Fruit fly (Drosophila melanogaster) whole organism, embryonic: ENCODE data around the gene UK114.

Source experiments
- Antp ChIP-seq: fragments of 200-800 bp; sonication (Bioruptor generic); optimal IDR thresholded peaks from 3 replicates; lab custom pipeline; 2016; ENCODE audit warnings: missing biosample characterization, missing genetic modification characterization
- Asciz ChIP-seq: fragments of 200-800 bp; sonication (Bioruptor generic); optimal IDR thresholded peaks from 2 replicates; lab custom pipeline; 2017; ENCODE audit warnings: missing biosample characterization, mild to moderate bottlenecking, missing genetic modification characterization, missing genetic modification reagents
- Bdp1 ChIP-seq: fragments of 200-800 bp; sonication (Bioruptor generic); optimal IDR thresholded peaks from 3 replicates; lab custom pipeline; 2016; ENCODE audit warnings: missing biosample characterization, missing genetic modification characterization
- CG10543 ChIP-seq: fragments of 200-800 bp; sonication (Bioruptor generic); optimal IDR thresholded peaks from 3 replicates; lab custom pipeline; 2017; ENCODE audit warnings: missing biosample characterization, mild to moderate bottlenecking, missing genetic modification characterization, moderate library complexity
- CG10654 ChIP-seq: fragments of 200-800 bp; sonication (Bioruptor generic); optimal IDR thresholded peaks from 2 replicates; lab custom pipeline; 2016; ENCODE audit warnings: missing biosample characterization, missing genetic modification characterization
- CG10959 ChIP-seq: fragments of 200-800 bp; sonication (Bioruptor generic); IDR thresholded peaks from 2 replicates; pipeline ENCODE4 v1.3.6; 2022; ENCODE audit warnings: missing biosample characterization, missing genetic modification characterization
- CG12219 ChIP-seq: fragments of 200-800 bp; sonication (Bioruptor generic); optimal IDR thresholded peaks from 3 replicates; lab custom pipeline; 2018; ENCODE audit warnings: missing biosample characterization, mild to moderate bottlenecking, missing genetic modification characterization
- CG12659 ChIP-seq: fragments of 200-800 bp; sonication (Bioruptor generic); optimal IDR thresholded peaks from 3 replicates; lab custom pipeline; 2017; ENCODE audit warnings: mild to moderate bottlenecking, missing biosample characterization, missing genetic modification reagents, missing genetic modification characterization
- CG13624 ChIP-seq: fragments of 200-800 bp; sonication (Bioruptor generic); optimal IDR thresholded peaks from 2 replicates; lab custom pipeline; 2016; ENCODE audit warnings: missing biosample characterization, missing genetic modification characterization
- CG15514 ChIP-seq: fragments of 200-800 bp; sonication (Bioruptor generic); optimal IDR thresholded peaks from 3 replicates; lab custom pipeline; 2017; ENCODE audit warnings: missing biosample characterization, missing genetic modification characterization, mild to moderate bottlenecking, moderate library complexity, missing genetic modification reagents
- CG17385 ChIP-seq: fragments of 200-800 bp; sonication (Bioruptor generic); optimal IDR thresholded peaks from 3 replicates; lab custom pipeline; 2018; ENCODE audit warnings: missing biosample characterization, mild to moderate bottlenecking, missing genetic modification characterization
- CG17912 ChIP-seq: fragments of 200-800 bp; sonication (Bioruptor generic); optimal IDR thresholded peaks from 2 replicates; lab custom pipeline; 2018; ENCODE audit warnings: missing biosample characterization, mild to moderate bottlenecking, missing genetic modification characterization
- CG3065 ChIP-seq: fragments of 200-800 bp; sonication (Bioruptor generic); optimal IDR thresholded peaks from 2 replicates; lab custom pipeline; 2016; ENCODE audit warnings: missing biosample characterization, missing genetic modification characterization
- CG31224 ChIP-seq: fragments of 200-800 bp; sonication (Bioruptor generic); IDR thresholded peaks from 2 replicates; pipeline ENCODE4 v1.3.6; 2022; ENCODE audit warnings: missing biosample characterization, missing genetic modification characterization
- CG33213 ChIP-seq: fragments of 200-800 bp; sonication (Bioruptor generic); optimal IDR thresholded peaks from 3 replicates; lab custom pipeline; 2016; ENCODE audit warnings: missing biosample characterization, missing genetic modification characterization
- CG34376 ChIP-seq: fragments of 200-800 bp; sonication (Bioruptor generic); optimal IDR thresholded peaks from 2 replicates; lab custom pipeline; 2018; ENCODE audit warnings: missing biosample characterization, mild to moderate bottlenecking, missing genetic modification characterization
- CG4328 ChIP-seq: fragments of 200-800 bp; sonication (Bioruptor generic); optimal IDR thresholded peaks from 3 replicates; lab custom pipeline; 2017; ENCODE audit warnings: missing biosample characterization, missing genetic modification reagents, missing genetic modification characterization
- CG4404 ChIP-seq: fragments of 200-800 bp; sonication (Bioruptor generic); IDR thresholded peaks from 2 replicates; pipeline ENCODE4 v1.3.6; 2022; ENCODE audit warnings: missing biosample characterization, missing genetic modification characterization
- CG5953 ChIP-seq: fragments of 200-800 bp; sonication (Bioruptor generic); IDR thresholded peaks from 2 replicates; pipeline ENCODE4 v1.3.6; 2022; ENCODE audit warnings: missing biosample characterization, missing genetic modification characterization
- CG6683 ChIP-seq: fragments of 200-800 bp; sonication (Bioruptor generic); optimal IDR thresholded peaks from 2 replicates; lab custom pipeline; 2017; ENCODE audit warnings: missing biosample characterization, mild to moderate bottlenecking, missing genetic modification characterization, missing genetic modification reagents
- CG6791 ChIP-seq: fragments of 200-800 bp; sonication (Bioruptor generic); IDR thresholded peaks from 3 replicates; pipeline ENCODE4 v1.3.6; 2022; ENCODE audit warnings: missing biosample characterization, missing genetic modification characterization; ENCODE audit not compliant: partially characterized antibody
- Dip2 ChIP-seq: fragments of 200-800 bp; sonication (Bioruptor generic); IDR thresholded peaks from 2 replicates; pipeline ENCODE4 v1.3.6; 2022; ENCODE audit warnings: missing biosample characterization, missing genetic modification characterization
- E2f2 ChIP-seq: fragments of 200-800 bp; sonication (Bioruptor generic); IDR thresholded peaks from 2 replicates; pipeline ENCODE4 v1.3.6; 2022; ENCODE audit warnings: missing biosample characterization, missing genetic modification characterization
- Elba2 ChIP-seq: fragments of 200-800 bp; sonication (Bioruptor generic); optimal IDR thresholded peaks from 3 replicates; lab custom pipeline; 2016; ENCODE audit warnings: missing biosample characterization, missing genetic modification characterization
- GATAe ChIP-seq: fragments of 200-800 bp; sonication (Bioruptor generic); conservative IDR thresholded peaks from 2 replicates; pipeline ENCODE4 v1.3.6; 2022; ENCODE audit warnings: missing biosample characterization, missing genetic modification characterization
- HLH54F ChIP-seq: fragments of 200-800 bp; sonication (Bioruptor generic); optimal IDR thresholded peaks from 3 replicates; lab custom pipeline; 2016; ENCODE audit warnings: missing biosample characterization, missing genetic modification characterization
- Lpt ChIP-seq: fragments of >200 bp; optimal IDR thresholded peaks from 2 replicates; lab custom pipeline; 2018; ENCODE audit warnings: missing biosample characterization, missing genetic modification characterization
- MBD-R2 ChIP-seq: fragments of 200-800 bp; sonication (Bioruptor generic); IDR thresholded peaks from 2 replicates; pipeline ENCODE4 v1.3.6; 2022; ENCODE audit warnings: missing biosample characterization, missing genetic modification characterization
- Meics ChIP-seq: fragments of 200-800 bp; sonication (Bioruptor generic); optimal IDR thresholded peaks from 2 replicates; lab custom pipeline; 2017; ENCODE audit warnings: missing biosample characterization, mild to moderate bottlenecking, missing genetic modification characterization
- Myb ChIP-seq: fragments of 200-800 bp; sonication (Bioruptor generic); optimal IDR thresholded peaks from 2 replicates; lab custom pipeline; 2016; ENCODE audit warnings: missing biosample characterization, missing genetic modification characterization
- Oaz ChIP-seq: fragments of 200-800 bp; sonication (Bioruptor generic); IDR thresholded peaks from 2 replicates; pipeline ENCODE4 v1.3.6; 2022; ENCODE audit warnings: missing biosample characterization, missing genetic modification characterization
- Opbp ChIP-seq: fragments of 200-800 bp; sonication (Bioruptor generic); IDR thresholded peaks from 3 replicates; pipeline ENCODE4 v1.3.6; 2022; ENCODE audit warnings: missing biosample characterization, missing genetic modification characterization; ENCODE audit not compliant: partially characterized antibody
- Side ChIP-seq: fragments of 200-800 bp; sonication (Bioruptor generic); optimal IDR thresholded peaks from 2 replicates; lab custom pipeline; 2016; ENCODE audit warnings: missing biosample characterization, missing genetic modification characterization
- Xrp1 ChIP-seq: fragments of 200-800 bp; sonication (Bioruptor generic); IDR thresholded peaks from 2 replicates; pipeline ENCODE4 v1.3.6; 2022; ENCODE audit warnings: missing biosample characterization, missing genetic modification characterization
- amos ChIP-seq: fragments of 200-800 bp; sonication (Bioruptor generic); IDR thresholded peaks from 2 replicates; pipeline ENCODE4 v1.3.6; 2022; ENCODE audit warnings: missing biosample characterization, missing genetic modification characterization; ENCODE audit not compliant: partially characterized antibody
- az2 ChIP-seq: fragments of 200-800 bp; sonication (Bioruptor generic); optimal IDR thresholded peaks from 3 replicates; lab custom pipeline; 2016; ENCODE audit warnings: missing biosample characterization, missing genetic modification characterization
- bowl ChIP-seq: fragments of 200-800 bp; sonication (Bioruptor generic); IDR thresholded peaks from 2 replicates; pipeline ENCODE4 v1.3.6; 2022; ENCODE audit warnings: missing biosample characterization, missing genetic modification characterization
- bsh ChIP-seq, 2 experiments: fragments of 200-800 bp; sonication (Bioruptor generic); optimal IDR thresholded peaks; 2 replicates each; lab custom pipeline; 2017 to 2018; ENCODE audit warnings: mild to moderate bottlenecking in 2 of 2, missing biosample characterization in 2 of 2, missing genetic modification characterization in 2 of 2, moderate library complexity in 1 of 2
- crol ChIP-seq: fragments of 200-800 bp; sonication (Bioruptor generic); IDR thresholded peaks from 2 replicates; pipeline ENCODE4 v1.3.6; 2022; ENCODE audit warnings: missing biosample characterization, missing genetic modification characterization
- emc ChIP-seq: fragments of 200-800 bp; sonication (Bioruptor generic); optimal IDR thresholded peaks from 2 replicates; lab custom pipeline; 2016; ENCODE audit warnings: missing biosample characterization, missing genetic modification characterization
- hkb ChIP-seq, 2 experiments: fragments of 200-800 bp in 1 of 2; fragments of >200 bp in 1 of 2; sonication (Bioruptor generic) in 1 of 2; IDR thresholded peaks in 1 of 2; optimal IDR thresholded peaks in 1 of 2; 2 replicates each; pipeline versions ENCODE4 v1.3.6 to Lab custom; 2017 to 2022; ENCODE audit warnings: missing biosample characterization in 1 of 2, missing genetic modification characterization in 1 of 2
- insv ChIP-seq, 2 experiments: fragments of 200-800 bp; sonication (Bioruptor generic); optimal IDR thresholded peaks; 3 replicates each; lab custom pipeline; 2016 to 2018; ENCODE audit warnings: missing biosample characterization in 2 of 2, missing genetic modification characterization in 2 of 2
- ken ChIP-seq: fragments of 200-800 bp; sonication (Bioruptor generic); IDR thresholded peaks from 3 replicates; pipeline ENCODE4 v1.3.6; 2022; ENCODE audit warnings: missing biosample characterization, missing genetic modification characterization
- lilli ChIP-seq: fragments of 200-800 bp; sonication (Bioruptor generic); optimal IDR thresholded peaks from 3 replicates; lab custom pipeline; 2016; ENCODE audit warnings: missing biosample characterization, missing genetic modification characterization
- repo ChIP-seq: fragments of 200-800 bp; sonication (Bioruptor generic); optimal IDR thresholded peaks from 2 replicates; lab custom pipeline; 2016; ENCODE audit warnings: missing biosample characterization, missing genetic modification characterization
- ro ChIP-seq: fragments of 200-800 bp; sonication (Bioruptor generic); IDR thresholded peaks from 2 replicates; pipeline ENCODE4 v1.3.6; 2022; ENCODE audit warnings: missing biosample characterization, missing genetic modification characterization
- sens ChIP-seq: fragments of 200-800 bp; sonication (Bioruptor generic); peaks from one replicate; lab custom pipeline; 2016; ENCODE audit warnings: missing biosample characterization, missing genetic modification characterization
- unpg ChIP-seq: fragments of 200-800 bp; sonication (Bioruptor generic); optimal IDR thresholded peaks from 3 replicates; lab custom pipeline; 2018; ENCODE audit warnings: missing biosample characterization, mild to moderate bottlenecking, missing genetic modification characterization, moderate library complexity
- z ChIP-seq: fragments of 200-800 bp; sonication (Bioruptor generic); IDR thresholded peaks from 3 replicates; pipeline ENCODE4 v1.3.6; 2022; ENCODE audit warnings: missing biosample characterization, missing genetic modification characterization

The UK114 gene

DNA sequence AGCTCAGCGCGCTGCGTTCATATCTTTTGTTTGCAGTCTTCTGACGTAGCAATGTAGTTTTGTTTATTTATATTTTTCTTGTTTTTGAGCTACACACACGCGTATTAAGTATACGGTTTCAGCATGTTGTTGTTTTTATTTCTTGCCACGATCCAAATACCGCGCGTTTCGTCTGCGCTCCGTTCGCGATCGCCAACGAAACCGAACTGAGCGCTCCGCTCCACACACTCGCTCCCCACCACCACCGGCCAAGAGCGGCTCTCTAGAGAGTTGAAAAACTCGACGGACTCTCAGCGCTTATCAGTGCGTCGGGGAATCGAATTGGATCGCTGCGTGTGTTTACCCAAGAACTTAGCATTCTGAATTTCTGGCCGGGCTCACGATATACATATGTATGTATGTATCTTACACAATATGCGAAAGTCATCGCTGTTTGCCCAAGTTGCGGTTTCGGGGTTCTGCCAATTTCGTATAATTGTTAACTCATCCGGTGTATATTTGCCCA lies 10.4 kb downstream of the UK114 start, which contains the start of gene yuri (continued):
- no peak for TF ChIP-seq az2
- TF ChIP-seq bowl (GFP tag; lab: Robert Waterston, UW): peak; percentile 71; the same call in 1 of the 2 replicates
- TF ChIP-seq hkb (optimal IDR thresholded peaks at IDR 0.05; lab: Kevin White, UChicago): no peak
- peak; percentile 67 for TF ChIP-seq hkb (GFP tag; IDR thresholded peaks at IDR 0.05; lab: Robert Waterston, UW)
- TF ChIP-seq CG4328: no peak
- peak; percentile 37 to 82 for TF ChIP-seq bsh (GFP tag; optimal IDR thresholded peaks at IDR 0.05; lab: Kevin White, UChicago)
- TF ChIP-seq Opbp: peak; percentile 58; the same call in 2 of the 3 replicates
- peak in 1 of 2 experiments; percentile 87 for TF ChIP-seq insv (GFP tag; optimal IDR thresholded peaks at IDR 0.05; lab: Kevin White, UChicago)
- peak; percentile 7 for TF ChIP-seq Myb (GFP tag; lab: Kevin White, UChicago)
- peak; percentile 85 for TF ChIP-seq CG10543 (GFP tag; lab: Kevin White, UChicago)
- TF ChIP-seq z (GFP tag; lab: Robert Waterston, UW): peak; percentile 39; the same call in 1 of the 3 replicates
- TF ChIP-seq sens (GFP tag; lab: Kevin White, UChicago): peak; percentile 90
- peak; percentile 21 for TF ChIP-seq CG13624 (GFP tag; lab: Kevin White, UChicago)
- TF ChIP-seq CG15514 (GFP tag; lab: Kevin White, UChicago): peak; percentile 32
- TF ChIP-seq CG31224: 0 out of 2 replicates have a peak, but pooled peaks have one; percentile 8
- TF ChIP-seq Dip2 (GFP tag; lab: Robert Waterston, UW): no peak
- TF ChIP-seq HLH54F (GFP tag; lab: Kevin White, UChicago): no peak
- TF ChIP-seq CG17385: peak; percentile 57
- 0 out of 2 replicates have a peak, but pooled peaks have one; percentile 31 for TF ChIP-seq MBD-R2 (GFP tag; lab: Robert Waterston, UW)
- peak; percentile 18 for TF ChIP-seq lilli (GFP tag; lab: Kevin White, UChicago)
- no peak for TF ChIP-seq Bdp1 (GFP tag; lab: Kevin White, UChicago)
- peak; percentile 28 for TF ChIP-seq CG12659 (GFP tag; lab: Kevin White, UChicago)
- TF ChIP-seq GATAe (GFP tag; lab: Robert Waterston, UW): no peak
- peak; percentile 58; the same call in 1 of the 2 replicates for TF ChIP-seq Xrp1
- peak; percentile 18 for TF ChIP-seq CG17912 (GFP tag; lab: Kevin White, UChicago)
- peak; percentile 46 for TF ChIP-seq unpg (GFP tag; lab: Kevin White, UChicago)
- peak; percentile 17; the same call in 1 of the 3 replicates for TF ChIP-seq ken (GFP tag; lab: Robert Waterston, UW)
- TF ChIP-seq CG33213 (GFP tag; lab: Kevin White, UChicago): no peak
- peak; percentile 18 for TF ChIP-seq repo (GFP tag; lab: Kevin White, UChicago)
- peak; percentile 33; the same call in 1 of the 2 replicates for TF ChIP-seq E2f2
- peak; percentile 76 for TF ChIP-seq crol (GFP tag; lab: Robert Waterston, UW)
- TF ChIP-seq Meics: peak; percentile 34
- TF ChIP-seq CG12219 (GFP tag; lab: Kevin White, UChicago): peak; percentile 27
- no peak for TF ChIP-seq Oaz (GFP tag; lab: Robert Waterston, UW)
- TF ChIP-seq CG6791 (GFP tag; lab: Robert Waterston, UW): no peak; the same call in 2 of the 3 replicates
- peak; percentile 34 for TF ChIP-seq CG6683
- TF ChIP-seq ro (GFP tag; lab: Robert Waterston, UW): no peak
- peak; percentile 47 for TF ChIP-seq Asciz (GFP tag; lab: Kevin White, UChicago)
- TF ChIP-seq Side: peak; percentile 1
- TF ChIP-seq amos: peak; percentile 26; the same call in 1 of the 2 replicates
- TF ChIP-seq CG4404 (GFP tag; lab: Robert Waterston, UW): no peak
- peak; percentile 28 for TF ChIP-seq Elba2 (GFP tag; lab: Kevin White, UChicago)
- TF ChIP-seq emc (GFP tag; lab: Kevin White, UChicago): no peak
- TF ChIP-seq CG10959: no peak
- TF ChIP-seq Lpt (GFP tag; lab: Kevin White, UChicago): no peak
- 0 out of 2 replicates have a peak, but pooled peaks have one; percentile 40 for TF ChIP-seq CG5953
- no peak for TF ChIP-seq Antp (GFP tag; lab: Kevin White, UChicago)
- peak; percentile 81 for TF ChIP-seq CG34376 (GFP tag; lab: Kevin White, UChicago)
- TF ChIP-seq CG3065 (GFP tag; lab: Kevin White, UChicago): no peak
- TF ChIP-seq CG10654: no peak
